Fruit fly (Drosophila melanogaster) whole organism, embryonic: Measurements from ENCODE around the gene CG11699.

Experiments
- CG11247 ChIP-seq: fragments of 200-800 bp; sonication (Bioruptor generic); IDR thresholded peaks from 2 replicates; pipeline ENCODE4 v1.3.6; 2022; ENCODE audit warnings: missing biosample characterization, missing genetic modification characterization
- CG11456 ChIP-seq: fragments of 200-800 bp; sonication (Bioruptor generic); IDR thresholded peaks from 3 replicates; pipeline ENCODE4 v1.3.6; 2022; ENCODE audit warnings: missing biosample characterization, missing genetic modification characterization
- CG12391 ChIP-seq: fragments of 200-800 bp; sonication (Bioruptor generic); optimal IDR thresholded peaks from 3 replicates; lab custom pipeline; 2018; ENCODE audit warnings: missing biosample characterization, mild to moderate bottlenecking, missing genetic modification characterization, moderate library complexity
- CG12659 ChIP-seq: fragments of 200-800 bp; sonication (Bioruptor generic); optimal IDR thresholded peaks from 3 replicates; lab custom pipeline; 2017; ENCODE audit warnings: mild to moderate bottlenecking, missing biosample characterization, missing genetic modification reagents, missing genetic modification characterization
- CG13894 ChIP-seq: fragments of 200-800 bp; sonication (Bioruptor generic); optimal IDR thresholded peaks from 3 replicates; lab custom pipeline; 2018; ENCODE audit warnings: missing biosample characterization, mild to moderate bottlenecking, missing genetic modification characterization, moderate library complexity
- CG14710 ChIP-seq: fragments of 200-800 bp; sonication (Bioruptor generic); optimal IDR thresholded peaks from 3 replicates; lab custom pipeline; 2019; ENCODE audit warnings: missing biosample characterization, mild to moderate bottlenecking, missing genetic modification characterization, moderate library complexity
- CG14860 ChIP-seq: fragments of 200-800 bp; sonication (Bioruptor generic); IDR thresholded peaks from 3 replicates; pipeline ENCODE4 v1.3.6; 2022; ENCODE audit warnings: missing biosample characterization, missing genetic modification characterization; ENCODE audit not compliant: partially characterized antibody
- CG17568 ChIP-seq: fragments of 200-800 bp; sonication (Bioruptor generic); optimal IDR thresholded peaks from 2 replicates; lab custom pipeline; 2018; ENCODE audit warnings: missing biosample characterization, mild to moderate bottlenecking, missing genetic modification characterization, moderate library complexity
- CG1792 ChIP-seq: fragments of 200-800 bp; sonication (Bioruptor generic); optimal IDR thresholded peaks from 2 replicates; lab custom pipeline; 2016; ENCODE audit warnings: missing biosample characterization, missing genetic modification characterization
- CG18619 ChIP-seq: fragments of 200-800 bp; sonication (Bioruptor generic); optimal IDR thresholded peaks from 3 replicates; lab custom pipeline; 2017; ENCODE audit warnings: missing biosample characterization, mild to moderate bottlenecking, missing genetic modification characterization
- CG32772 ChIP-seq: fragments of 200-800 bp; sonication (Bioruptor generic); IDR thresholded peaks from 2 replicates; pipeline ENCODE4 v1.3.6; 2022; ENCODE audit warnings: missing biosample characterization, missing genetic modification characterization
- CG3407 ChIP-seq: fragments of 200-800 bp; sonication (Bioruptor generic); optimal IDR thresholded peaks from 2 replicates; lab custom pipeline; 2018; ENCODE audit warnings: missing biosample characterization, mild to moderate bottlenecking, missing genetic modification characterization
- CG3847 ChIP-seq: fragments of 200-800 bp; sonication (Bioruptor generic); IDR thresholded peaks from 2 replicates; pipeline ENCODE4 v1.3.6; 2022; ENCODE audit warnings: missing biosample characterization, missing genetic modification characterization
- CG4282 ChIP-seq: fragments of 200-800 bp; sonication (Bioruptor generic); optimal IDR thresholded peaks from 2 replicates; lab custom pipeline; 2016; ENCODE audit warnings: missing biosample characterization, missing genetic modification characterization
- CG7372 ChIP-seq: fragments of 200-800 bp; sonication (Bioruptor generic); IDR thresholded peaks from 2 replicates; pipeline ENCODE4 v1.3.6; 2022; ENCODE audit warnings: missing biosample characterization, missing genetic modification characterization
- CG8290 ChIP-seq, 3 experiments: fragments of 200-800 bp; sonication (Bioruptor generic); optimal IDR thresholded peaks; 2 replicates each; lab custom pipeline; 2016 to 2019; ENCODE audit warnings: missing biosample characterization in 3 of 3, missing genetic modification characterization in 3 of 3, mild to moderate bottlenecking in 2 of 3, moderate library complexity in 1 of 3
- CG8478 ChIP-seq: fragments of >200 bp; optimal IDR thresholded peaks from 2 replicates; lab custom pipeline; 2018
- CG8944 ChIP-seq: fragments of 200-800 bp; sonication (Bioruptor generic); optimal IDR thresholded peaks from 3 replicates; lab custom pipeline; 2016; ENCODE audit warnings: missing biosample characterization, missing genetic modification characterization
- GATAe ChIP-seq: fragments of 200-800 bp; sonication (Bioruptor generic); conservative IDR thresholded peaks from 2 replicates; pipeline ENCODE4 v1.3.6; 2022; ENCODE audit warnings: missing biosample characterization, missing genetic modification characterization
- Hmr ChIP-seq: fragments of 200-800 bp; sonication (Bioruptor generic); optimal IDR thresholded peaks from 3 replicates; lab custom pipeline; 2017; ENCODE audit warnings: mild to moderate bottlenecking, missing biosample characterization, missing genetic modification reagents, missing genetic modification characterization
- Hr3 ChIP-seq: fragments of 200-800 bp; sonication (Bioruptor generic); optimal IDR thresholded peaks from 3 replicates; lab custom pipeline; 2016; ENCODE audit warnings: missing biosample characterization, missing genetic modification characterization
- Kr ChIP-seq: fragments of 200-800 bp; sonication (Bioruptor generic); optimal IDR thresholded peaks from 2 replicates; lab custom pipeline; 2017; ENCODE audit warnings: missing biosample characterization, mild to moderate bottlenecking, missing genetic modification characterization
- NfI ChIP-seq: fragments of 200-800 bp; sonication (Bioruptor generic); optimal IDR thresholded peaks from 3 replicates; lab custom pipeline; 2018; ENCODE audit warnings: missing biosample characterization, mild to moderate bottlenecking, missing genetic modification characterization, moderate library complexity
- Opbp ChIP-seq: fragments of 200-800 bp; sonication (Bioruptor generic); IDR thresholded peaks from 3 replicates; pipeline ENCODE4 v1.3.6; 2022; ENCODE audit warnings: missing biosample characterization, missing genetic modification characterization; ENCODE audit not compliant: partially characterized antibody
- YL-1 ChIP-seq: fragments of 200-800 bp; sonication (Bioruptor generic); optimal IDR thresholded peaks from 3 replicates; lab custom pipeline; 2017; ENCODE audit warnings: missing biosample characterization, mild to moderate bottlenecking, missing genetic modification characterization
- amos ChIP-seq: fragments of 200-800 bp; sonication (Bioruptor generic); IDR thresholded peaks from 2 replicates; pipeline ENCODE4 v1.3.6; 2022; ENCODE audit warnings: missing biosample characterization, missing genetic modification characterization; ENCODE audit not compliant: partially characterized antibody
- ato ChIP-seq: fragments of 200-800 bp; sonication (Bioruptor generic); IDR thresholded peaks from 2 replicates; pipeline ENCODE4 v1.3.6; 2022; ENCODE audit warnings: missing biosample characterization, missing genetic modification characterization; ENCODE audit not compliant: partially characterized antibody
- bcd ChIP-seq: fragments of 200-800 bp; sonication (Bioruptor generic); optimal IDR thresholded peaks from 2 replicates; lab custom pipeline; 2017; ENCODE audit warnings: missing biosample characterization, mild to moderate bottlenecking, missing genetic modification characterization
- dan ChIP-seq: fragments of 200-800 bp; sonication (Bioruptor generic); IDR thresholded peaks from 2 replicates; pipeline ENCODE4 v1.3.6; 2022; ENCODE audit warnings: missing biosample characterization, missing genetic modification characterization
- disco-r ChIP-seq: fragments of 200-800 bp; sonication (Bioruptor generic); optimal IDR thresholded peaks from 2 replicates; lab custom pipeline; 2016; ENCODE audit warnings: missing biosample characterization, missing genetic modification characterization
- dysf ChIP-seq: fragments of 200-800 bp; sonication (Bioruptor generic); IDR thresholded peaks from 3 replicates; pipeline ENCODE4 v1.3.6; 2022; ENCODE audit warnings: missing biosample characterization, missing genetic modification characterization
- fu2 ChIP-seq: fragments of 200-800 bp; sonication (Bioruptor generic); optimal IDR thresholded peaks from 2 replicates; lab custom pipeline; 2016; ENCODE audit warnings: missing biosample characterization, missing genetic modification characterization
- gce ChIP-seq: fragments of 200-800 bp; sonication (Bioruptor generic); IDR thresholded peaks from 3 replicates; pipeline ENCODE4 v1.3.6; 2022; ENCODE audit warnings: missing biosample characterization, missing genetic modification characterization
- hbn ChIP-seq: fragments of 200-800 bp; sonication (Bioruptor generic); IDR thresholded peaks from 2 replicates; pipeline ENCODE4 v1.3.6; 2022; ENCODE audit warnings: missing biosample characterization, missing genetic modification characterization; ENCODE audit not compliant: partially characterized antibody
- jing ChIP-seq: fragments of 200-800 bp; sonication (Bioruptor generic); optimal IDR thresholded peaks from 2 replicates; lab custom pipeline; 2018; ENCODE audit warnings: missing biosample characterization, mild to moderate bottlenecking, missing genetic modification characterization
- kay ChIP-seq: fragments of 200-800 bp; sonication (Bioruptor generic); optimal IDR thresholded peaks from 2 replicates; lab custom pipeline; 2016; ENCODE audit warnings: missing biosample characterization, missing genetic modification characterization
- ken ChIP-seq: fragments of 200-800 bp; sonication (Bioruptor generic); IDR thresholded peaks from 3 replicates; pipeline ENCODE4 v1.3.6; 2022; ENCODE audit warnings: missing biosample characterization, missing genetic modification characterization
- knrl ChIP-seq: fragments of 200-800 bp; sonication (Bioruptor generic); IDR thresholded peaks from 3 replicates; pipeline ENCODE4 v1.3.6; 2022; ENCODE audit warnings: missing biosample characterization, missing genetic modification characterization; ENCODE audit not compliant: partially characterized antibody
- nerfin-1 ChIP-seq: fragments of 200-800 bp; sonication (Bioruptor generic); optimal IDR thresholded peaks from 3 replicates; lab custom pipeline; 2019; ENCODE audit warnings: missing biosample characterization, mild to moderate bottlenecking, missing genetic modification characterization, moderate library complexity
- nom ChIP-seq: fragments of 200-800 bp; sonication (Bioruptor generic); optimal IDR thresholded peaks from 2 replicates; lab custom pipeline; 2017; ENCODE audit warnings: missing biosample characterization, missing genetic modification characterization, mild to moderate bottlenecking, moderate library complexity, missing genetic modification reagents
- org-1 ChIP-seq: fragments of 200-800 bp; sonication (Bioruptor generic); optimal IDR thresholded peaks from 2 replicates; lab custom pipeline; 2017; ENCODE audit warnings: missing biosample characterization, missing genetic modification characterization
- otp ChIP-seq: fragments of 200-800 bp; sonication (Bioruptor generic); IDR thresholded peaks from 3 replicates; pipeline ENCODE4, ENCODE4 v1.3.6; 2022; ENCODE audit warnings: missing biosample characterization, missing genetic modification characterization
- salm ChIP-seq: fragments of 200-800 bp; sonication (Bioruptor generic); optimal IDR thresholded peaks from 2 replicates; lab custom pipeline; 2018; ENCODE audit warnings: missing biosample characterization, mild to moderate bottlenecking, missing genetic modification characterization
- scrt ChIP-seq: fragments of 200-800 bp; sonication (Bioruptor generic); optimal IDR thresholded peaks from 2 replicates; lab custom pipeline; 2018; ENCODE audit warnings: missing biosample characterization, mild to moderate bottlenecking, missing genetic modification characterization, moderate library complexity
- sd ChIP-seq: fragments of 200-800 bp; sonication (Bioruptor generic); optimal IDR thresholded peaks from 3 replicates; lab custom pipeline; 2018; ENCODE audit warnings: missing biosample characterization, mild to moderate bottlenecking, missing genetic modification characterization, moderate library complexity
- so ChIP-seq: fragments of 200-800 bp; sonication (Bioruptor generic); IDR thresholded peaks from 3 replicates; pipeline ENCODE4 v1.3.6; 2022; ENCODE audit warnings: missing biosample characterization, missing genetic modification characterization
- stwl ChIP-seq: fragments of 200-800 bp; sonication (Bioruptor generic); optimal IDR thresholded peaks from 3 replicates; lab custom pipeline; 2018; ENCODE audit warnings: missing biosample characterization, mild to moderate bottlenecking, missing genetic modification characterization, moderate library complexity
- tin ChIP-seq: fragments of 200-800 bp; sonication (Bioruptor generic); optimal IDR thresholded peaks from 3 replicates; lab custom pipeline; 2016; ENCODE audit warnings: missing biosample characterization, missing genetic modification characterization
- unc-4 ChIP-seq: fragments of 200-800 bp; sonication (Bioruptor generic); IDR thresholded peaks from 2 replicates; pipeline ENCODE4 v1.3.6; 2022; ENCODE audit warnings: missing biosample characterization, missing genetic modification characterization; ENCODE audit not compliant: partially characterized antibody
- wdn ChIP-seq: fragments of 200-800 bp; sonication (Bioruptor generic); IDR thresholded peaks from 2 replicates; pipeline ENCODE4 v1.3.6; 2022; ENCODE audit warnings: missing biosample characterization, missing genetic modification characterization

The CG11699 gene

DNA sequence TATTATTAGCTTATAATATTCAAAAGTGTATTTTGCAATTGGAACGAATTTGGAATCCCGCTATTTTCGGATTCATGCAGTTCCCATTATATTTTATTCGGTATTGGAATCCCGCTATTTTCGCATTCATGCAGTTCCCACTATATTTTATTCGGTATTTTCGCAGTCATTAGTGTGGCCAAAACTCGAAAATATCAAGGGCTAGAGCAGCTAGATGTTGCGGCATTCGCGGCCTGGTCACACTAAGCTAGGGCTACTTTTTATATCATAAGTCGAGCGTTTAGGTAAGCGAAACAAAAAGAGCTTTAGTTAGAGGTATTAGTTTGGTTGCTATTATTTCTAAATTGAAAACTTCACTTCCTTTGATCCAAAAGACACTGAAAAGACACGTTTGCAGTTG, 8.4 kb downstream of the CG11699 start (continued):
- TF ChIP-seq CG13894 (peak; percentile 46), CG4282 (GFP tag; lab: Kevin White, UChicago) (no peak), bcd (GFP tag; lab: Kevin White, UChicago) (no peak), NfI (GFP tag; lab: Kevin White, UChicago) (no peak), disco-r (GFP tag; lab: Kevin White, UChicago) (no peak), otp (GFP tag; lab: Robert Waterston, UW) (no peak), unc-4 (GFP tag; lab: Robert Waterston, UW) (peak; percentile 47; the same call in 1 of the 2 replicates), knrl (GFP tag; lab: Robert Waterston, UW) (no peak), Kr (GFP tag; lab: Kevin White, UChicago) (no peak), CG32772 (no peak), GATAe (GFP tag; lab: Robert Waterston, UW) (no peak), CG11247 (GFP tag; lab: Robert Waterston, UW) (no peak), CG14710 (tag; lab: Kevin White, UChicago) (peak; percentile 41), hbn (GFP tag; lab: Robert Waterston, UW) (peak; percentile 60), scrt (GFP tag; lab: Kevin White, UChicago) (no peak), Hmr (GFP tag; lab: Kevin White, UChicago) (peak; percentile 47), ato (GFP tag; lab: Robert Waterston, UW) (peak; percentile 54; the same call in 1 of the 2 replicates), stwl (peak; percentile 100), CG14860 (GFP tag; lab: Robert Waterston, UW) (0 out of 3 replicates have a peak, but pooled peaks have one; percentile 25), kay (GFP tag; lab: Kevin White, UChicago) (no peak), CG12391 (tag; lab: Kevin White, UChicago) (peak; percentile 42), Opbp (peak; percentile 36; the same call in 1 of the 3 replicates), nom (GFP tag; lab: Kevin White, UChicago) (no peak), nerfin-1 (tag; lab: Kevin White, UChicago) (peak; percentile 87), sd (tag; lab: Kevin White, UChicago) (peak; percentile 96), org-1 (no peak), fu2 (GFP tag; lab: Kevin White, UChicago) (no peak), salm (tag; lab: Kevin White, UChicago) (no peak), tin (GFP tag; lab: Kevin White, UChicago) (no peak), so (GFP tag; lab: Robert Waterston, UW) (no peak), CG17568 (GFP tag; lab: Kevin White, UChicago) (no peak), dysf (GFP tag; lab: Robert Waterston, UW) (no peak), CG1792 (no peak), CG18619 (GFP tag; lab: Kevin White, UChicago) (no peak), CG8478 (lab: Kevin White, UChicago) (no peak), CG12659 (GFP tag; lab: Kevin White, UChicago) (peak; percentile 50), dan (GFP tag; lab: Robert Waterston, UW) (no peak), Hr3 (GFP tag; lab: Kevin White, UChicago) (no peak), wdn (GFP tag; lab: Robert Waterston, UW) (no peak), amos (GFP tag; lab: Robert Waterston, UW) (peak; percentile 54), CG8944 (GFP tag; lab: Kevin White, UChicago) (no peak), CG7372 (no peak), ken (GFP tag; lab: Robert Waterston, UW) (no peak), gce (no peak), CG11456 (GFP tag; lab: Robert Waterston, UW) (no peak), CG8290 (GFP tag; optimal IDR thresholded peaks at IDR 0.05; lab: Kevin White, UChicago) (peak; percentile 96), CG8290 (tag; optimal IDR thresholded peaks at IDR 0.05; lab: Kevin White, UChicago) (peak; percentile 86 to 91), jing (no peak), CG3407 (GFP tag; lab: Kevin White, UChicago) (no peak), CG3847 (GFP tag; lab: Robert Waterston, UW) (peak; percentile 18; the same call in 1 of the 2 replicates), YL-1 (GFP tag; lab: Kevin White, UChicago) (peak; percentile 13)
